Worm (Caenorhabditis elegans): ENCODE data around the gene ham-1.

DNA sequence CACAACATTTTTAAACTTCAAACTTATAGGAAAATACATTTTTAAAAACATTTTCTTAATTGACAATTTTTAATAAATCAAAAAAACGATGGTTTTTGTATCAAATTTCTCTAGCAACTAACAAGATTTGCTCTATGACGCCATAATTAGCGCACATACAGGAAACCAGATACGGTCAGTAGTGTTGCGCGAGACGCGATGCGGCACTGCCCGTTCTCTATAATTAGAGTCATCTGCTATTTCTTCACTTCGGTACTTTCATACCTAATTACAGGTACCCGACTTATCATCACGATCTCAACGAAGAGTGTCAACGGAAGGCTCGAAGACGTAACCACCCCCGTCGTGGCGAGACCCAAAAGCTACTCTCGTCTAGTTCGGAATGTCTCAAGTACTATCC is 2.6 kb downstream of the ham-1 start:
- TF ChIP-seq nhr-77 (tag; optimal IDR thresholded peaks at IDR 0.05): no peak
- no peak for TF ChIP-seq ceh-82 (tag; optimal IDR thresholded peaks at IDR 0.05)
- TF ChIP-seq ceh-28 (tag; optimal IDR thresholded peaks at IDR 0.05): no peak

All from whole organism, L3 larva.